Worm (Caenorhabditis elegans) whole organism, mixed stage, embryonic: Measurements from ENCODE around the gene F56C9.3.

Experiments
- elt-1 ChIP-seq: sonication (generic microtip); optimal IDR thresholded peaks from 2 replicates; lab custom pipeline; 2017; ENCODE audit warnings: missing genetic modification characterization, mild to moderate bottlenecking, missing compliant biosample characterization, antibody characterized with exemption, moderate library complexity, borderline replicate concordance; ENCODE audit not compliant: insufficient read depth
- elt-3 ChIP-seq: fragments of 150-350 bp; optimal IDR thresholded peaks from 2 replicates; lab custom pipeline; 2014; ENCODE audit warnings: missing biosample characterization, missing genetic modification characterization
- flh-1 ChIP-seq: fragments of 200-800 bp; sonication (Bioruptor generic); optimal IDR thresholded peaks from 2 replicates; lab custom pipeline; 2018; ENCODE audit warnings: mild to moderate bottlenecking, missing genetic modification characterization, moderate library complexity, missing compliant biosample characterization
- nhr-28 ChIP-seq: fragments of 150-350 bp; optimal IDR thresholded peaks from 2 replicates; lab custom pipeline; 2014; ENCODE audit warnings: missing biosample characterization, missing genetic modification characterization
- unc-39 ChIP-seq: fragments of 150-350 bp; optimal IDR thresholded peaks from 2 replicates; lab custom pipeline; 2014; ENCODE audit warnings: missing biosample characterization, missing genetic modification characterization

DNA sequence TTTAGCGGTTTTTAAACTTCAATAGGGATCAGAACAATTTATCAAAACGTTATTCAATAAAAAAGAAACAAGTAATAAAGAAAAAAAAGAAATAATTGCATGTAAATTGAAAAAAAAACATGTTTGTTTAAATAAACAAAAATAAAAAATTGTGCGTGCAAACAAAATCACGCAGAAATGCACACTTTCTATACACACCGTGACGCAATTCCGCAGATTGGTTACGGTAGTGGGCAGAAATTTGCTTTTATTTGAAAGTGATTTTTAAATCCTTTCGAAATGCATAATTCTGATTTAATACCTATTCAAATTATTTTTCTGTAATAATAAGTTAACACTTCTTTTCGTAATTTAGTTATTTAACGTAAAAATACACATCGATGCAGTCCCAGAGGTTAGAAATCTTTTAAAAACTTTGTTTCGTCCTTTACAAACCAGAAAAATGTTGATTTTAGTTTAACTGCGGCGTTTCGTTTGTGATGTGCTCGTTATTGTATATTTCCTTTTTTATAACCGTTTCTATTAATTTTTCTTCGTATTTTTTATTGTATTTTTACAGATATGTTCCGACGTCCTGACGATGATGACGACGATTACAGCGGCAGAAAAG is 17.9 kb upstream of the F56C9.3 start, which contains the start of gene cwf-19L2:
- no peak for TF ChIP-seq elt-1 (tag; lab: Kevin White, UChicago)
- TF ChIP-seq flh-1 (GFP tag; lab: Kevin White, UChicago), result no peak
- no peak for TF ChIP-seq elt-3 (tag; lab: Kevin White, UChicago)
- TF ChIP-seq unc-39 (tag; lab: Kevin White, UChicago), result no peak
- TF ChIP-seq nhr-28 (tag; lab: Kevin White, UChicago), result no peak
